Worm (Caenorhabditis elegans): ENCODE measurements around the gene F40G12.4.

ce11 chrV:14260831-14261230 lies 7.7 kb downstream of the F40G12.4 start, which contains the start of gene F40G12.2:
- TF ChIP-seq W03F9.2 (tag; optimal IDR thresholded peaks at IDR 0.05) (no peak), dao-5 (tag; optimal IDR thresholded peaks at IDR 0.05) (no peak)
